Worm (Caenorhabditis elegans) whole organism, L3 larva: ENCODE measurements around the gene eelo-1.
A peak's percentile ranks its signal among the peaks of the same experiment; 100 is the strongest.

Source experiments
- ama-1 ChIP-seq: fragments of 150-350 bp; optimal IDR thresholded peaks from 2 replicates; lab custom pipeline; 2018
- ceh-28 ChIP-seq: fragments of 150-350 bp; optimal IDR thresholded peaks from 2 replicates; lab custom pipeline; 2014; ENCODE audit warnings: missing biosample characterization, missing genetic modification reagents, missing genetic modification characterization
- ceh-9 ChIP-seq: sonication (generic microtip); optimal IDR thresholded peaks from 2 replicates; lab custom pipeline; 2018; ENCODE audit warnings: missing biosample characterization, missing genetic modification characterization
- daf-12 ChIP-seq: fragments of 150-350 bp; optimal IDR thresholded peaks from 2 replicates; lab custom pipeline; 2014; ENCODE audit warnings: missing biosample characterization, missing genetic modification reagents, missing genetic modification characterization
- egl-5 ChIP-seq: fragments of 150-350 bp; optimal IDR thresholded peaks from 2 replicates; lab custom pipeline; 2017; ENCODE audit warnings: missing biosample characterization, missing genetic modification reagents, missing genetic modification characterization, inconsistent platforms
- elt-1 ChIP-seq: fragments of 150-350 bp; optimal IDR thresholded peaks from 2 replicates; lab custom pipeline; 2014; ENCODE audit warnings: missing biosample characterization, missing genetic modification characterization
- elt-2 ChIP-seq: sonication (generic microtip); optimal IDR thresholded peaks from 2 replicates; lab custom pipeline; 2016; ENCODE audit warnings: missing genetic modification reagents, mild to moderate bottlenecking, missing genetic modification characterization, missing compliant biosample characterization
- eor-1 ChIP-seq, 2 experiments: fragments of 150-350 bp; optimal IDR thresholded peaks; 2 replicates each; lab custom pipeline; 2014 to 2018; ENCODE audit warnings: missing biosample characterization in 2 of 2, missing genetic modification characterization in 2 of 2
- fkh-10 ChIP-seq: sonication (generic microtip); optimal IDR thresholded peaks from 2 replicates; lab custom pipeline; 2017; ENCODE audit warnings: missing biosample characterization, missing genetic modification reagents, missing genetic modification characterization
- fkh-2 ChIP-seq: fragments of 150-350 bp; optimal IDR thresholded peaks from 2 replicates; lab custom pipeline; 2014; ENCODE audit warnings: missing biosample characterization, missing genetic modification reagents, missing genetic modification characterization
- fos-1 ChIP-seq: fragments of 150-350 bp; optimal IDR thresholded peaks from 2 replicates; lab custom pipeline; 2014; ENCODE audit warnings: missing biosample characterization, missing genetic modification characterization
- hmg-11 ChIP-seq: sonication (generic microtip); optimal IDR thresholded peaks from 2 replicates; lab custom pipeline; 2016; ENCODE audit warnings: missing genetic modification characterization, missing compliant biosample characterization
- jun-1 ChIP-seq: fragments of 150-350 bp; optimal IDR thresholded peaks from 2 replicates; lab custom pipeline; 2014; ENCODE audit warnings: missing biosample characterization, missing genetic modification reagents, missing genetic modification characterization
- lin-15B ChIP-seq: fragments of 150-350 bp; optimal IDR thresholded peaks from 2 replicates; lab custom pipeline; 2014; ENCODE audit warnings: missing biosample characterization, missing genetic modification characterization
- lin-39 ChIP-seq: fragments of 150-350 bp; optimal IDR thresholded peaks from 2 replicates; lab custom pipeline; 2018; ENCODE audit warnings: missing biosample characterization, missing genetic modification reagents, missing genetic modification characterization
- lsy-12 ChIP-seq: sonication (generic microtip); optimal IDR thresholded peaks from 2 replicates; lab custom pipeline; 2016; ENCODE audit warnings: mild to moderate bottlenecking, missing genetic modification characterization, missing compliant biosample characterization
- mdl-1 ChIP-seq: fragments of 150-350 bp; optimal IDR thresholded peaks from 2 replicates; lab custom pipeline; 2014; ENCODE audit warnings: missing biosample characterization, missing genetic modification characterization
- nfya-1 ChIP-seq: sonication (generic microtip); optimal IDR thresholded peaks from 2 replicates; lab custom pipeline; 2017; ENCODE audit warnings: missing genetic modification characterization, mild to moderate bottlenecking, missing compliant biosample characterization, antibody characterized with exemption, moderate library complexity; ENCODE audit not compliant: insufficient read depth
- nhr-11 ChIP-seq: fragments of 150-350 bp; optimal IDR thresholded peaks from 2 replicates; lab custom pipeline; 2014; ENCODE audit warnings: missing biosample characterization, missing genetic modification characterization
- nhr-12 ChIP-seq: fragments of 150-350 bp; optimal IDR thresholded peaks from 2 replicates; lab custom pipeline; 2014; ENCODE audit warnings: missing biosample characterization, missing genetic modification characterization
- nhr-23 ChIP-seq: fragments of 150-350 bp; optimal IDR thresholded peaks from 2 replicates; lab custom pipeline; 2014; ENCODE audit warnings: missing biosample characterization, missing genetic modification reagents, missing genetic modification characterization
- nhr-237 ChIP-seq: fragments of 150-350 bp; optimal IDR thresholded peaks from 2 replicates; lab custom pipeline; 2014; ENCODE audit warnings: missing biosample characterization, missing genetic modification characterization
- nhr-25 ChIP-seq: sonication (generic microtip); optimal IDR thresholded peaks from 2 replicates; lab custom pipeline; 2017; ENCODE audit warnings: missing biosample characterization, missing genetic modification characterization
- nhr-28 ChIP-seq: fragments of 150-350 bp; optimal IDR thresholded peaks from 2 replicates; lab custom pipeline; 2014; ENCODE audit warnings: missing biosample characterization, missing genetic modification characterization
- nhr-43 ChIP-seq: sonication (generic microtip); optimal IDR thresholded peaks from 2 replicates; lab custom pipeline; 2016; ENCODE audit warnings: mild to moderate bottlenecking, missing genetic modification characterization, missing compliant biosample characterization; ENCODE audit not compliant: poor library complexity, severe bottlenecking
- nhr-67 ChIP-seq: fragments of 150-350 bp; optimal IDR thresholded peaks from 2 replicates; lab custom pipeline; 2014; ENCODE audit warnings: missing biosample characterization, missing genetic modification characterization
- nhr-76 ChIP-seq: fragments of 150-350 bp; sonication (generic microtip); optimal IDR thresholded peaks from 5 replicates; lab custom pipeline; 2014; ENCODE audit warnings: missing biosample characterization, missing genetic modification characterization
- nhr-77 ChIP-seq: fragments of 150-350 bp; optimal IDR thresholded peaks from 2 replicates; lab custom pipeline; 2014; ENCODE audit warnings: missing biosample characterization, missing genetic modification characterization
- pha-4 ChIP-seq: fragments of 150-350 bp; optimal IDR thresholded peaks from 2 replicates; lab custom pipeline; 2014; ENCODE audit warnings: missing biosample characterization, missing genetic modification reagents, missing genetic modification characterization
- pqm-1 ChIP-seq: fragments of 150-350 bp; optimal IDR thresholded peaks from 2 replicates; lab custom pipeline; 2017; ENCODE audit warnings: missing biosample characterization, missing genetic modification characterization, inconsistent platforms
- skn-1 ChIP-seq: fragments of 150-350 bp; optimal IDR thresholded peaks from 2 replicates; lab custom pipeline; 2014; ENCODE audit warnings: missing biosample characterization, missing genetic modification characterization
- snpc-4 ChIP-seq: fragments of 150-350 bp; optimal IDR thresholded peaks from 2 replicates; lab custom pipeline; 2014; ENCODE audit warnings: missing biosample characterization, missing genetic modification characterization
- tbx-2 ChIP-seq: sonication (generic microtip); optimal IDR thresholded peaks from 2 replicates; lab custom pipeline; 2016; ENCODE audit warnings: mild to moderate bottlenecking, missing genetic modification characterization, missing compliant biosample characterization
- unc-39 ChIP-seq: sonication (generic microtip); optimal IDR thresholded peaks from 4 replicates; lab custom pipeline; 2017; ENCODE audit warnings: missing biosample characterization, missing genetic modification characterization
- unc-62 ChIP-seq: fragments of 150-350 bp; sonication (generic microtip); optimal IDR thresholded peaks from 4 replicates; lab custom pipeline; 2014; ENCODE audit warnings: missing biosample characterization, missing genetic modification reagents, missing genetic modification characterization
- zag-1 ChIP-seq: fragments of 150-350 bp; optimal IDR thresholded peaks from 2 replicates; lab custom pipeline; 2014; ENCODE audit warnings: missing biosample characterization, missing genetic modification characterization
- ztf-11 ChIP-seq: fragments of 150-350 bp; optimal IDR thresholded peaks from 2 replicates; lab custom pipeline; 2014; ENCODE audit warnings: missing biosample characterization, missing genetic modification characterization
- ztf-4 ChIP-seq: fragments of 150-350 bp; optimal IDR thresholded peaks from 2 replicates; lab custom pipeline; 2014; ENCODE audit warnings: missing biosample characterization, missing genetic modification characterization

Gene eelo-1

DNA sequence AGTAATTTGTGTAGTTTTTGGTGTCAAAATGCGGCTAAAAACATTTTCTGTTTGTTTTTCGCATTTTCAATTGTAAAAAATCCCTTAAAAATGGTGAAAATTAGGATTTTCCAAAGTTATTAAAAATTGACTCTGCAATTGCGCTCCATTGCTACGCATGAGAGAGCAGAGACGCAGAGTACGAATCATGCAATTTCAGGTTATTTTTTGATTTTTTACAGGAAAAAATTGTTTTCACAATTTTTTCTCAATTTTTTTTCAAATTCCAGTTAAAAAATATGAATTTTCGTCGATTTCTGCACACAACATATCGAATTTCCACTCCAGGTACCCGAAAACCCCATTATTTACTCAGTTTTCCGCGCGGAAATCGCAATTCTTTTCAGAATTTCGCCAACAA is 24.7 kb downstream of the eelo-1 start, which contains the start of gene mtg-1:
Gene mtg-1 (plus strand): TSS at position 160 of the 400 bp plus-strand sequence.
- no peak for TF ChIP-seq daf-12
- no peak for TF ChIP-seq nhr-237 (tag; lab: Kevin White, UChicago)
- TF ChIP-seq nhr-12, result no peak
- peak; percentile 63 for TF ChIP-seq lin-15B (tag; lab: Kevin White, UChicago)
- TF ChIP-seq fkh-10 (GFP tag; lab: Kevin White, UChicago), result no peak
- TF ChIP-seq egl-5, result no peak
- no peak for TF ChIP-seq unc-62 (GFP tag; lab: Kevin White, UChicago)
- TF ChIP-seq ceh-28 (tag; lab: Kevin White, UChicago), result no peak
- no peak for TF ChIP-seq unc-39
- TF ChIP-seq elt-1 (tag; lab: Kevin White, UChicago), result no peak
- TF ChIP-seq nhr-76 (tag; lab: Kevin White, UChicago), result no peak
- no peak for TF ChIP-seq nhr-25 (tag; lab: Kevin White, UChicago)
- TF ChIP-seq nhr-67 (tag; lab: Kevin White, UChicago), result no peak
- no peak for TF ChIP-seq skn-1 (tag; lab: Kevin White, UChicago)
- TF ChIP-seq nhr-11 (tag; lab: Kevin White, UChicago), result no peak
- peak; percentile 70 for TF ChIP-seq pha-4 (tag; lab: Kevin White, UChicago)
- no peak for TF ChIP-seq jun-1 (tag; lab: Kevin White, UChicago)
- TF ChIP-seq snpc-4, result no peak
- no peak for TF ChIP-seq lsy-12 (tag; lab: Kevin White, UChicago)
- TF ChIP-seq hmg-11 (tag; lab: Kevin White, UChicago), result no peak
- TF ChIP-seq fos-1 (tag; lab: Kevin White, UChicago), result no peak
- TF ChIP-seq ceh-9 (tag; lab: Kevin White, UChicago), result no peak
- TF ChIP-seq mdl-1 (tag; lab: Kevin White, UChicago), result no peak
- TF ChIP-seq pqm-1 (tag; lab: Kevin White, UChicago), result no peak
- TF ChIP-seq nhr-23 (tag; lab: Kevin White, UChicago), result peak; percentile 34
- no peak for TF ChIP-seq eor-1 (tag; optimal IDR thresholded peaks at IDR 0.05; lab: Kevin White, UChicago)
- no peak for TF ChIP-seq elt-2 (tag; lab: Kevin White, UChicago)
- TF ChIP-seq nhr-28 (tag; lab: Kevin White, UChicago), result no peak
- no peak for TF ChIP-seq fkh-2 (tag; lab: Kevin White, UChicago)
- TF ChIP-seq nhr-43 (tag; lab: Kevin White, UChicago), result no peak
- TF ChIP-seq lin-39 (tag; lab: Kevin White, UChicago), result no peak
- TF ChIP-seq ztf-4, result no peak
- no peak for TF ChIP-seq ztf-11
- peak; percentile 24 for TF ChIP-seq nfya-1 (tag; lab: Kevin White, UChicago)
- no peak for TF ChIP-seq nhr-77 (tag; lab: Kevin White, UChicago)
- TF ChIP-seq ama-1, result no peak

DNA sequence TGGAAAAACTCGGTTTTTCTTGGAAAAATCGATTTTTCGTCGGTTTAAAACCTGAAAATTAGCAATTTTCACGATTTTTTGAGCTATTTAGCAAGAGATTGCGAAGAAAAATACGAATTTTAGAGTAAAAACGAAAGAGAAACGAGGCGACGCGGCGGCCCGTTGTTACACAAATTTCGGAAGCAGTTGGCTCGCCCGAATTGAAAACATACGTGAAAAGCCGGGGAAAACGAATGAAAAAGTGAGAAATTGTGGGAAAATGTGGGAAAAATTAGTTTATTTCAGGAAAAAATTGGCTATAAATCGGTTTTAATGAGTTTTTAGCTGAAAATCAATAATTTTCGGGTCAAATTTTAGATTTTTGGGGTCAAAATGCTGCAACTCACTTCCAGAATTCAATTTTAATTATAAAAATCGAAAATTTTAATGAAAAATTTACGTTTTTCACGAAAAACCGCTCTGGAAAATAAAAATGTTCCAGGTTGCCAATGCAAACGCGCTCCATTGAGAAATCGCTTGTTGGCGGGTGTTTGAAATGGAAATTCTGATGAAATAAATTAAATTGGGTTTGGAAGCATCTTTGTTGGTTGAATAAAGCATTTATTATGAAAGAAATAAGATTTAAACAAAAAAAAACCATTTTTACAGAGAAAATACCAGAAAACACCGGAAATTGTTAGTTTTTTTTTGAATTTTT is 25.4 kb downstream of the eelo-1 start, which contains the start of gene snf-6:
Gene snf-6 (minus strand): TSS at position 51 of the 697 bp plus-strand sequence.
- TF ChIP-seq nhr-23 (tag; lab: Kevin White, UChicago) (peak; percentile 59), nfya-1 (tag; lab: Kevin White, UChicago) (peak; percentile 37), lin-15B (tag; lab: Kevin White, UChicago) (peak; percentile 82), nhr-43 (tag; lab: Kevin White, UChicago) (peak; percentile 20), pha-4 (tag; lab: Kevin White, UChicago) (peak; percentile 33), nhr-237 (tag; lab: Kevin White, UChicago) (no peak)

DNA sequence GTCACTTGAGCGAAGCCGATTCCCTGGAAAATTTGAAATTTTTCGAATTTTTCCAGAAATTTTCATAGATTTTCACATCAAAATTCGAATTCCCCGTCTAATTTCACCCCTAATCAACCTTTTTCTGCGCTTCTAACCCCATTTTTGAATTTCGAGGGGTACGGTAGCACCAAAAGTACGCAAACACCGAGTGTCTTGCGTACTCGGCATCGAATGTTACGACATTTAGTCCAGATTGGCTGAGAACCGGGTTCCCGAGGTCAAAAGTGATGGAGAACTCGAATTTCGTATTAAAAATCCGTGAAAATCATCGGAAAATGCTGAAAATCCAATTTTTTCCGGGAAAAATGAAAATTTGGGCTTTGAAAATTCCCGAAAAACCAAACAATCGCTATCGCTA is 29.9 kb downstream of the eelo-1 start:
- TF ChIP-seq tbx-2 (tag; lab: Kevin White, UChicago) (no peak), nhr-25 (tag; lab: Kevin White, UChicago) (no peak), zag-1 (no peak), ceh-28 (tag; lab: Kevin White, UChicago) (no peak), lsy-12 (tag; lab: Kevin White, UChicago) (no peak), nhr-237 (tag; lab: Kevin White, UChicago) (no peak)
